Fruit fly (Drosophila melanogaster) whole organism, embryonic: ENCODE data around the gene Dhc64C.

ENCODE experiments used
- CG10274 ChIP-seq: fragments of 200-800 bp; sonication (Bioruptor generic); optimal IDR thresholded peaks from 3 replicates; lab custom pipeline; 2017; ENCODE audit warnings: missing biosample characterization, mild to moderate bottlenecking, missing genetic modification characterization
- CG10959 ChIP-seq: fragments of 200-800 bp; sonication (Bioruptor generic); IDR thresholded peaks from 2 replicates; pipeline ENCODE4 v1.3.6; 2022; ENCODE audit warnings: missing biosample characterization, missing genetic modification characterization
- CG13287 ChIP-seq: fragments of 200-800 bp; sonication (Bioruptor generic); IDR thresholded peaks from 2 replicates; pipeline ENCODE4 v1.3.6; 2022; ENCODE audit warnings: missing biosample characterization, missing genetic modification characterization; ENCODE audit not compliant: partially characterized antibody
- CG13424 ChIP-seq: fragments of 200-800 bp; sonication (Bioruptor generic); optimal IDR thresholded peaks from 2 replicates; lab custom pipeline; 2019; ENCODE audit warnings: missing biosample characterization, mild to moderate bottlenecking, missing genetic modification characterization, moderate library complexity
- CG14710 ChIP-seq: fragments of 200-800 bp; sonication (Bioruptor generic); optimal IDR thresholded peaks from 3 replicates; lab custom pipeline; 2019; ENCODE audit warnings: missing biosample characterization, mild to moderate bottlenecking, missing genetic modification characterization, moderate library complexity
- CG15479 ChIP-seq: fragments of 200-800 bp; sonication (Bioruptor generic); optimal IDR thresholded peaks from 3 replicates; lab custom pipeline; 2019; ENCODE audit warnings: missing biosample characterization, mild to moderate bottlenecking, missing genetic modification characterization, moderate library complexity
- CG15514 ChIP-seq: fragments of 200-800 bp; sonication (Bioruptor generic); optimal IDR thresholded peaks from 3 replicates; lab custom pipeline; 2017; ENCODE audit warnings: missing biosample characterization, missing genetic modification characterization, mild to moderate bottlenecking, moderate library complexity, missing genetic modification reagents
- CG1603 ChIP-seq: fragments of 200-800 bp; sonication (Bioruptor generic); optimal IDR thresholded peaks from 2 replicates; lab custom pipeline; 2019; ENCODE audit warnings: missing biosample characterization, mild to moderate bottlenecking, missing genetic modification characterization, moderate library complexity
- CG2199 ChIP-seq: fragments of 200-800 bp; sonication (Bioruptor generic); IDR thresholded peaks from 3 replicates; pipeline ENCODE4 v1.3.6; 2022; ENCODE audit warnings: missing biosample characterization, missing genetic modification characterization
- CG30403 ChIP-seq: fragments of 200-800 bp; sonication (Bioruptor generic); optimal IDR thresholded peaks from 3 replicates; lab custom pipeline; 2016; ENCODE audit warnings: missing biosample characterization, missing genetic modification characterization
- CG3847 ChIP-seq: fragments of 200-800 bp; sonication (Bioruptor generic); IDR thresholded peaks from 2 replicates; pipeline ENCODE4 v1.3.6; 2022; ENCODE audit warnings: missing biosample characterization, missing genetic modification characterization
- CG4820 ChIP-seq: fragments of 200-800 bp; sonication (Bioruptor generic); optimal IDR thresholded peaks from 3 replicates; lab custom pipeline; 2016; ENCODE audit warnings: missing biosample characterization, missing genetic modification characterization
- CG7987 ChIP-seq: fragments of 200-800 bp; sonication (Bioruptor generic); optimal IDR thresholded peaks from 2 replicates; lab custom pipeline; 2018; ENCODE audit warnings: missing biosample characterization, mild to moderate bottlenecking, missing genetic modification characterization, moderate library complexity
- CG9797 ChIP-seq: fragments of 200-800 bp; sonication (Bioruptor generic); optimal IDR thresholded peaks from 3 replicates; lab custom pipeline; 2018; ENCODE audit warnings: missing biosample characterization, mild to moderate bottlenecking, missing genetic modification characterization
- Dp ChIP-seq: fragments of 200-800 bp; sonication (Bioruptor generic); optimal IDR thresholded peaks from 2 replicates; lab custom pipeline; 2018; ENCODE audit warnings: missing biosample characterization, mild to moderate bottlenecking, missing genetic modification characterization, moderate library complexity
- Dref ChIP-seq: fragments of 200-800 bp; sonication (Bioruptor generic); IDR thresholded peaks from 2 replicates; pipeline ENCODE4 v1.3.6; 2022; ENCODE audit warnings: missing biosample characterization, missing genetic modification characterization
- E2f2 ChIP-seq: fragments of 200-800 bp; sonication (Bioruptor generic); IDR thresholded peaks from 2 replicates; pipeline ENCODE4 v1.3.6; 2022; ENCODE audit warnings: missing biosample characterization, missing genetic modification characterization
- Elba2 ChIP-seq: fragments of 200-800 bp; sonication (Bioruptor generic); optimal IDR thresholded peaks from 3 replicates; lab custom pipeline; 2016; ENCODE audit warnings: missing biosample characterization, missing genetic modification characterization
- HLH54F ChIP-seq: fragments of 200-800 bp; sonication (Bioruptor generic); optimal IDR thresholded peaks from 3 replicates; lab custom pipeline; 2016; ENCODE audit warnings: missing biosample characterization, missing genetic modification characterization
- HmgD ChIP-seq: fragments of 200-800 bp; sonication (Bioruptor generic); optimal IDR thresholded peaks from 3 replicates; lab custom pipeline; 2016; ENCODE audit warnings: missing biosample characterization, missing genetic modification characterization
- Lhr ChIP-seq: fragments of 200-800 bp; sonication (Bioruptor generic); optimal IDR thresholded peaks from 3 replicates; lab custom pipeline; 2017; ENCODE audit warnings: mild to moderate bottlenecking, missing biosample characterization, missing genetic modification reagents, missing genetic modification characterization
- Neu2 ChIP-seq: fragments of 200-800 bp; sonication (Bioruptor generic); optimal IDR thresholded peaks from 3 replicates; lab custom pipeline; 2016; ENCODE audit warnings: missing biosample characterization, missing genetic modification characterization, borderline replicate concordance
- Oaz ChIP-seq: fragments of 200-800 bp; sonication (Bioruptor generic); IDR thresholded peaks from 2 replicates; pipeline ENCODE4 v1.3.6; 2022; ENCODE audit warnings: missing biosample characterization, missing genetic modification characterization
- Oli ChIP-seq: fragments of 200-800 bp; sonication (Bioruptor generic); optimal IDR thresholded peaks from 2 replicates; lab custom pipeline; 2018; ENCODE audit warnings: missing biosample characterization, mild to moderate bottlenecking, missing genetic modification characterization, moderate library complexity
- Pdp1 ChIP-seq, 2 experiments: fragments of 200-800 bp; sonication (Bioruptor generic); optimal IDR thresholded peaks; 3 replicates each; lab custom pipeline; 2016; ENCODE audit warnings: missing biosample characterization in 2 of 2, missing genetic modification characterization in 2 of 2, mild to moderate bottlenecking in 1 of 2, moderate library complexity in 1 of 2
- Rx ChIP-seq: fragments of 200-800 bp; sonication (Bioruptor generic); IDR thresholded peaks from 2 replicates; pipeline ENCODE4 v1.3.6; 2022; ENCODE audit warnings: missing biosample characterization, missing genetic modification characterization
- Scr ChIP-seq: fragments of 200-800 bp; sonication (Bioruptor generic); IDR thresholded peaks from 2 replicates; pipeline ENCODE4 v1.3.6; 2022; ENCODE audit warnings: missing biosample characterization, missing genetic modification characterization; ENCODE audit not compliant: partially characterized antibody
- Side ChIP-seq: fragments of 200-800 bp; sonication (Bioruptor generic); optimal IDR thresholded peaks from 2 replicates; lab custom pipeline; 2016; ENCODE audit warnings: missing biosample characterization, missing genetic modification characterization
- Sin3A ChIP-seq: fragments of >200 bp; optimal IDR thresholded peaks from 2 replicates; lab custom pipeline; 2018
- Ssrp ChIP-seq: fragments of 200-800 bp; sonication (Bioruptor generic); optimal IDR thresholded peaks from 2 replicates; lab custom pipeline; 2018; ENCODE audit warnings: missing biosample characterization, mild to moderate bottlenecking, missing genetic modification characterization, moderate library complexity
- amos ChIP-seq: fragments of 200-800 bp; sonication (Bioruptor generic); IDR thresholded peaks from 2 replicates; pipeline ENCODE4 v1.3.6; 2022; ENCODE audit warnings: missing biosample characterization, missing genetic modification characterization; ENCODE audit not compliant: partially characterized antibody
- ato ChIP-seq: fragments of 200-800 bp; sonication (Bioruptor generic); IDR thresholded peaks from 2 replicates; pipeline ENCODE4 v1.3.6; 2022; ENCODE audit warnings: missing biosample characterization, missing genetic modification characterization; ENCODE audit not compliant: partially characterized antibody
- bbx ChIP-seq: fragments of 200-800 bp; sonication (Bioruptor generic); IDR thresholded peaks from 2 replicates; pipeline ENCODE4 v1.3.6; 2022; ENCODE audit warnings: missing biosample characterization, missing genetic modification characterization; ENCODE audit not compliant: partially characterized antibody
- chn ChIP-seq: fragments of 200-800 bp; sonication (Bioruptor generic); optimal IDR thresholded peaks from 2 replicates; lab custom pipeline; 2016; ENCODE audit warnings: missing biosample characterization, missing genetic modification characterization
- ci ChIP-seq: fragments of 200-800 bp; sonication (Bioruptor generic); IDR thresholded peaks from 3 replicates; pipeline ENCODE4 v1.3.6; 2022; ENCODE audit warnings: missing biosample characterization, missing genetic modification characterization
- dmrt11E ChIP-seq: fragments of 200-800 bp; sonication (Bioruptor generic); optimal IDR thresholded peaks from 3 replicates; lab custom pipeline; 2018; ENCODE audit warnings: missing biosample characterization, mild to moderate bottlenecking, missing genetic modification characterization, moderate library complexity
- ftz-f1 ChIP-seq: fragments of 200-800 bp; sonication (Bioruptor generic); optimal IDR thresholded peaks from 2 replicates; lab custom pipeline; 2016; ENCODE audit warnings: missing biosample characterization, missing genetic modification characterization
- gsb ChIP-seq: fragments of 200-800 bp; sonication (Bioruptor generic); IDR thresholded peaks from 2 replicates; pipeline ENCODE4 v1.3.6; 2022; ENCODE audit warnings: missing biosample characterization, missing genetic modification characterization
- lov ChIP-seq, 2 experiments: fragments of 200-800 bp in 1 of 2; fragments of >200 bp in 1 of 2; sonication (Bioruptor generic) in 1 of 2; IDR thresholded peaks in 1 of 2; optimal IDR thresholded peaks in 1 of 2; 2 replicates in 1 of 2; 3 replicates in 1 of 2; pipeline versions ENCODE4 v1.3.6 to Lab custom; 2017 to 2022; ENCODE audit warnings: missing biosample characterization in 1 of 2, missing genetic modification characterization in 1 of 2
- nerfin-1 ChIP-seq: fragments of 200-800 bp; sonication (Bioruptor generic); optimal IDR thresholded peaks from 3 replicates; lab custom pipeline; 2019; ENCODE audit warnings: missing biosample characterization, mild to moderate bottlenecking, missing genetic modification characterization, moderate library complexity
- odd ChIP-seq: fragments of 200-800 bp; sonication (Bioruptor generic); optimal IDR thresholded peaks from 2 replicates; lab custom pipeline; 2017; ENCODE audit warnings: missing biosample characterization, mild to moderate bottlenecking, missing genetic modification characterization
- pho ChIP-seq: fragments of 200-800 bp; sonication (Bioruptor generic); optimal IDR thresholded peaks from 2 replicates; lab custom pipeline; 2016; ENCODE audit warnings: missing biosample characterization, missing genetic modification characterization
- pum ChIP-seq: fragments of 200-800 bp; sonication (Bioruptor generic); optimal IDR thresholded peaks from 2 replicates; lab custom pipeline; 2016; ENCODE audit warnings: missing biosample characterization, missing genetic modification characterization
- pzg ChIP-seq: fragments of 200-800 bp; sonication (Bioruptor generic); optimal IDR thresholded peaks from 3 replicates; lab custom pipeline; 2018; ENCODE audit warnings: missing biosample characterization, mild to moderate bottlenecking, missing genetic modification characterization, moderate library complexity
- rib ChIP-seq: fragments of 200-800 bp; sonication (Bioruptor generic); IDR thresholded peaks from 2 replicates; pipeline ENCODE4 v1.3.6; 2022; ENCODE audit warnings: missing biosample characterization, missing genetic modification characterization
- salm ChIP-seq: fragments of 200-800 bp; sonication (Bioruptor generic); optimal IDR thresholded peaks from 2 replicates; lab custom pipeline; 2018; ENCODE audit warnings: missing biosample characterization, mild to moderate bottlenecking, missing genetic modification characterization
- slbo ChIP-seq: fragments of 200-800 bp; sonication (Bioruptor generic); IDR thresholded peaks from 2 replicates; pipeline ENCODE4 v1.3.6; 2022; ENCODE audit warnings: missing biosample characterization, missing genetic modification characterization
- tup ChIP-seq: fragments of 200-800 bp; sonication (Bioruptor generic); optimal IDR thresholded peaks from 2 replicates; lab custom pipeline; 2016; ENCODE audit warnings: missing biosample characterization, mild to moderate bottlenecking, missing genetic modification characterization, moderate library complexity
- zen2 ChIP-seq: fragments of 200-800 bp; sonication (Bioruptor generic); IDR thresholded peaks from 3 replicates; pipeline ENCODE4 v1.3.6; 2022; ENCODE audit warnings: missing biosample characterization, missing genetic modification characterization; ENCODE audit not compliant: partially characterized antibody

Gene Dhc64C

DNA sequence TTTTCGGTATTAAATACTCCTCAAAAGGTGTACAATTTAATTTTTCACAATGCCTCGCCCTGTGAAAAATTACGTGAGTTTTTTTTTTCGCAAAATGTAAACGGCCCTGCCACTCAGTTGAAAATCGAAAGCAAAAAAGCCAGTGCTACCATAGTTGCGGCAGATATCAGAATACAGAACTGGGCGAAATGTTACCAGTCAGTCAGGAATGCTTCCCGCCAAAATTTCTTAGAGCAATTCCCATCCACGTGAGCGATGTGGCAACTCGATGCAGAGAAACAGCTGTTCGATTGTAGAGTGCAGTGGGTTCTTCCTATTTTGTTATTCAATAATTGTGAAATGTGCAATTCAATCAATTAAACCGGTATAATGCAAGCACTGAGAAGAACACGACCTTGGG lies at the start of gene Dhc64C, which contains the start of gene LeuRS-m (continued):
- TF ChIP-seq rib (GFP tag; lab: Robert Waterston, UW) (peak; percentile 94), CG2199 (GFP tag; lab: Robert Waterston, UW) (peak; percentile 52; the same call in 2 of the 3 replicates), HmgD (peak; percentile 89), CG15514 (peak; percentile 74), Elba2 (GFP tag; lab: Kevin White, UChicago) (peak; percentile 77), pho (GFP tag; lab: Kevin White, UChicago) (peak; percentile 41), HLH54F (GFP tag; lab: Kevin White, UChicago) (peak; percentile 48), E2f2 (GFP tag; lab: Robert Waterston, UW) (peak; percentile 86), amos (GFP tag; lab: Robert Waterston, UW) (peak; percentile 72), CG15479 (GFP tag; lab: Kevin White, UChicago) (peak; percentile 15), CG30403 (GFP tag; lab: Kevin White, UChicago) (peak; percentile 27), CG3847 (GFP tag; lab: Robert Waterston, UW) (peak; percentile 93), chn (GFP tag; lab: Kevin White, UChicago) (peak; percentile 34), slbo (GFP tag; lab: Robert Waterston, UW) (peak; percentile 55), Side (GFP tag; lab: Kevin White, UChicago) (peak; percentile 56), odd (GFP tag; lab: Kevin White, UChicago) (no peak), tup (GFP tag; lab: Kevin White, UChicago) (no peak), CG13424 (tag; lab: Kevin White, UChicago) (peak; percentile 27), Lhr (peak; percentile 77), Rx (no peak), CG7987 (GFP tag; lab: Kevin White, UChicago) (peak; percentile 42), lov (optimal IDR thresholded peaks at IDR 0.05; lab: Kevin White, UChicago) (no peak), lov (GFP tag; IDR thresholded peaks at IDR 0.05; lab: Robert Waterston, UW) (0 out of 3 replicates have a peak, but pooled peaks have one; percentile 71), ftz-f1 (GFP tag; lab: Kevin White, UChicago) (peak; percentile 19), Pdp1 (GFP tag; optimal IDR thresholded peaks at IDR 0.05; lab: Kevin White, UChicago) (peak in 1 of 2 experiments; percentile 97), Dref (GFP tag; lab: Robert Waterston, UW) (peak; percentile 90), pum (peak; percentile 19), Dp (GFP tag; lab: Kevin White, UChicago) (peak; percentile 91), ato (GFP tag; lab: Robert Waterston, UW) (peak; percentile 46; the same call in 1 of the 2 replicates), CG4820 (GFP tag; lab: Kevin White, UChicago) (peak; percentile 0), CG13287 (GFP tag; lab: Robert Waterston, UW) (peak; percentile 69), Oaz (no peak), Scr (peak; percentile 51), CG10274 (GFP tag; lab: Kevin White, UChicago) (peak; percentile 98), CG14710 (tag; lab: Kevin White, UChicago) (peak; percentile 54), bbx (GFP tag; lab: Robert Waterston, UW) (peak; percentile 72), ci (GFP tag; lab: Robert Waterston, UW) (peak; percentile 47; the same call in 1 of the 3 replicates), dmrt11E (tag; lab: Kevin White, UChicago) (peak; percentile 7), nerfin-1 (tag; lab: Kevin White, UChicago) (peak; percentile 25), Neu2 (GFP tag; lab: Kevin White, UChicago) (no peak), CG10959 (GFP tag; lab: Robert Waterston, UW) (no peak), Oli (tag; lab: Kevin White, UChicago) (no peak), Sin3A (lab: Kevin White, UChicago) (peak; percentile 78), Ssrp (no peak), CG9797 (GFP tag; lab: Kevin White, UChicago) (peak; percentile 42), CG1603 (tag; lab: Kevin White, UChicago) (peak; percentile 88), salm (tag; lab: Kevin White, UChicago) (no peak), pzg (GFP tag; lab: Kevin White, UChicago) (peak; percentile 96), gsb (GFP tag; lab: Robert Waterston, UW) (no peak), zen2 (GFP tag; lab: Robert Waterston, UW) (0 out of 3 replicates have a peak, but pooled peaks have one; percentile 7)
